Worm (Caenorhabditis elegans): ENCODE results near the gene snt-7.

The snt-7 gene

DNA sequence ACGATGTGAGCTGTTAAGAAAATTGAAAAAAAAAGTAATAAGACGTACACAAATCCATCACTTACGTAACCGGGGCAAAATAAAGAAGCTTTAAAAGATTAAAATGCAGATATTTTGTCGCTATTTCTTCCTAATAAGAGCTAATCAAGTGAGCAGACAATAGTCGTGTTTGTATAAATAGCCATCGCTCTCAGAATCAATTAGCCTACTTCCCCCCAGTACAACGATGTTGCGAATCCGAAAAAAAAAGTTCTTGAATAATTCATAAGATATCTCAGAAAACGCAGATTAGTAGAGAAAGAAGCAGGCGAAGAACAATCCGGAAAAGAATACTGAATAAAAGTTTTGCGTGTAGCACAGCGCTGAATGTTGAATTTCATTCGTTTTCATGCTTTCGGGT, 16.3 kb upstream of the snt-7 start:
- TF ChIP-seq W03F9.2 (tag; optimal IDR thresholded peaks at IDR 0.05) (no peak), him-1 (tag; optimal IDR thresholded peaks at IDR 0.05) (no peak), dao-5 (tag; optimal IDR thresholded peaks at IDR 0.05) (no peak)

ce11 chrX:15213182-15213829, 14.4 kb upstream of the snt-7 start, which contains the start of the genes H03A11.13 and famk-1:
TSS of gene H03A11.13 (minus strand) at chrX:15213232.
TSS of gene famk-1 (minus strand) at chrX:15213259.
- no peak for TF ChIP-seq him-1 (tag; optimal IDR thresholded peaks at IDR 0.05)
- TF ChIP-seq dao-5 (tag; optimal IDR thresholded peaks at IDR 0.05), result no peak
- TF ChIP-seq W03F9.2 (tag; optimal IDR thresholded peaks at IDR 0.05), result no peak

DNA sequence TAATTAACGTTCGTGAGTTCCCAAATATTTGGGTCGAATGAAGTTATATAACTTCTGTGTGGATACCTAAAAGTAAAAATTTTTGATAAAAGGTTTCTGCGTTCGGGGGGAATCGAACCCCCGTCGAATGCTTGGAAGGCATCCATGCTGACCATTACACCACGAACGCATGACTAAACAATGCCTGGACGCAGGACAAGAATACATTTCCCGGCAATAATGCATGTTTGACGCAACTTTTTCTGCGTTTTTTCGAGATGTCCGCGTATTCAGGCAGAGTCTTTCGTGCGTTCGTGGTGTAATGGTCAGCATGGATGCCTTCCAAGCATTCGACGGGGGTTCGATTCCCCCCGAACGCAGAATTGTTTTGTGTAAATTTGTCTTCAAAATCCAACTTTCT, 1.8 kb upstream of the snt-7 start:
- TF ChIP-seq W03F9.2 (tag; optimal IDR thresholded peaks at IDR 0.05) (peak; percentile 53), him-1 (tag; optimal IDR thresholded peaks at IDR 0.05) (peak; percentile 45), dao-5 (tag; optimal IDR thresholded peaks at IDR 0.05) (peak; percentile 86)

DNA sequence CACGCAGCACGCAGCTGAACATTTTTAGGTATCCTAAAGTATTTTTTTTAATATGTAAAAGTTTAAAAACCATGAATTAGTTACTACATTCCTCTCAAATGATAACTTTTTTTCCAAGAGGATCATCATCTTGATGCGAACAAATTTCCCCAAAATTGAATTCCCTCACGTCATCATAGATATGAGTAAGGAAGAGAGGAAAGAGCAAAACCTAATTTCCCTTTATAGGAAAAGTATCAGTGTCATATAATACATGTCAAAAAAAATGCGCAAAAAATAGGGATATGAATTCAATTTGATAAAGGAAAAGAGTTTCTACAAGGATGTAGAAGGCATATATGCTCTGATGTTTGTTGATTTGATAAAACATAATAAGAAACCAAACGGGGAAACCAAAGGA, 1.2 kb upstream of the snt-7 start:
- TF ChIP-seq him-1 (tag; optimal IDR thresholded peaks at IDR 0.05), result no peak

DNA sequence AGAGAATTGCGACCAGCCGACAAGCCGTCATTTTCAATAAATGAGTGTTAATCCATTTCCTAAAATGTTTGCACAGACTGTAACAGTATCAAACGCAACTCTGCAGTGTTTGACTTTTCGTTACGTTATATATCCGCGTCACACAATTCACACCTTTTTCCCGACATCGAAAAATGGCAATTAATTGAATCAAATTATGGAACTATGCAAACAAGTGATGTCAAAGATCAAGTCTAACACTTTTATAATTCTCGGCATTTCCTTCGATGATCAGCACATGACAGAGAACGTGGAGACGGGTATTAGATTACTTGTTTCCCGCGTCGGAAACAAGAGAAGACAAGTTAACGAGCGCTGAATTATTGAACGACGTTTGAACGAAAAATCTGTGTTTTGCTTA, 4.7 kb downstream of the snt-7 start, which contains the start of gene phat-6:
TSS of gene phat-6 (minus strand) at position 101 of the 400 bp plus-strand sequence.
- TF ChIP-seq him-1 (tag; optimal IDR thresholded peaks at IDR 0.05) (no peak), dao-5 (tag; optimal IDR thresholded peaks at IDR 0.05) (no peak), W03F9.2 (tag; optimal IDR thresholded peaks at IDR 0.05) (no peak)

ce11 chrX:15191370-15191769, 7.6 kb downstream of the snt-7 start:
- TF ChIP-seq dao-5 (tag; optimal IDR thresholded peaks at IDR 0.05), result no peak
- no peak for TF ChIP-seq him-1 (tag; optimal IDR thresholded peaks at IDR 0.05)
- TF ChIP-seq W03F9.2 (tag; optimal IDR thresholded peaks at IDR 0.05), result no peak

- TF ChIP-seq W03F9.2 (tag; optimal IDR thresholded peaks at IDR 0.05) (no peak), him-1 (tag; optimal IDR thresholded peaks at IDR 0.05) (no peak), dao-5 (tag; optimal IDR thresholded peaks at IDR 0.05) (no peak)
Observed at ce11 chrX:15189823-15190222, 9.1 kb downstream of the snt-7 start, which contains the start of gene T10B10.4. TSS of gene T10B10.4 (plus strand) at chrX:15190123.

- TF ChIP-seq W03F9.2 (tag; optimal IDR thresholded peaks at IDR 0.05) (no peak), him-1 (tag; optimal IDR thresholded peaks at IDR 0.05) (peak; percentile 61)
Observed at ce11 chrX:15188986-15189675, 9.8 kb downstream of the snt-7 start.

DNA sequence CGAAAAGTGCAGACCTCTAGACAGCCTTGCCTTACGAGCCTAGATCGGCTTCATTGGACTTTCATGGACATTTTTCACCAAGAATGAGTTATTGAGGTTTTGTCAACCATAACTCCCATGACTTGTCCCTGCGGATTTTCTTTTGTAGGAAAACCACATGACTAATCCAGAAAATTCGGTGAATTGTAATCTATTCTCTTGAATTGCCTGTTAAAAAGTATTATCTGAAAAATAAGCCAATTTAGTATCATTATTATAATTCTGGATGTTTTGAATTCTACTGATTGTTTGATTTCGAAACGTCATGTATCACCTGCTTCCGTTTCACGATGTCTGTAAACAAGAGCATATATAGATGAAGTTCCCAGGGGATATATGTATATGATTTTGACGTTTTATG, 10.4 kb downstream of the snt-7 start:
- TF ChIP-seq him-1 (tag; optimal IDR thresholded peaks at IDR 0.05) (no peak), W03F9.2 (tag; optimal IDR thresholded peaks at IDR 0.05) (no peak), dao-5 (tag; optimal IDR thresholded peaks at IDR 0.05) (no peak)

ce11 chrX:15181454-15181853, 17.5 kb downstream of the snt-7 start, which contains the start of gene pkhm-2:
TSS of gene pkhm-2 (minus strand) at chrX:15181465.
- TF ChIP-seq dao-5 (tag; optimal IDR thresholded peaks at IDR 0.05) (no peak), W03F9.2 (tag; optimal IDR thresholded peaks at IDR 0.05) (peak; percentile 83), him-1 (tag; optimal IDR thresholded peaks at IDR 0.05) (peak; percentile 84)

DNA sequence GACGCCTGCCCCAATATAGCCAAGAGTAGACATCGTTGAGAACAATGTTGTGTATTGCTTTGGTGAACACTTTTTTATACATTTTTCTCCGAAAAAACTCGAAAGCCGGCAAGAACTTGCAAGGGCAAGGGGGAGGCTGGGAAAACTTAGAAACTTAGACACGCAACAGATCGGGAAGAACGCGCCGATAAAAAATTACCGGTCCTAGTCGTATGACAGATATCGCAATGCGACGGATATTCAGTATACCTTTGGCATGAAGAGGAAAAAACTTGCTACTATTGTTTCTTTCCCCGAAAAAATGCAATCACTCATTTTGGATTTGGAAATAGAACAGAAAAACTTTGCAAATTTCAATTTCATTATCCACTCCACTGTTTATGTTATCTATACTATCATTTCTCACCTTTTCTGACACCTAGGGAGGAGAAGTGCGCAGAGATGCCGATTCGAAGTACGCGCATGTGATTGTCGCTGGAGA, 22.5 kb downstream of the snt-7 start, which contains the start of gene col-41:
TSS of gene col-41 (minus strand) at position 51 of the 481 bp plus-strand sequence.
- no peak for TF ChIP-seq dao-5 (tag; optimal IDR thresholded peaks at IDR 0.05)
- TF ChIP-seq him-1 (tag; optimal IDR thresholded peaks at IDR 0.05), result no peak
- TF ChIP-seq W03F9.2 (tag; optimal IDR thresholded peaks at IDR 0.05), result no peak

DNA sequence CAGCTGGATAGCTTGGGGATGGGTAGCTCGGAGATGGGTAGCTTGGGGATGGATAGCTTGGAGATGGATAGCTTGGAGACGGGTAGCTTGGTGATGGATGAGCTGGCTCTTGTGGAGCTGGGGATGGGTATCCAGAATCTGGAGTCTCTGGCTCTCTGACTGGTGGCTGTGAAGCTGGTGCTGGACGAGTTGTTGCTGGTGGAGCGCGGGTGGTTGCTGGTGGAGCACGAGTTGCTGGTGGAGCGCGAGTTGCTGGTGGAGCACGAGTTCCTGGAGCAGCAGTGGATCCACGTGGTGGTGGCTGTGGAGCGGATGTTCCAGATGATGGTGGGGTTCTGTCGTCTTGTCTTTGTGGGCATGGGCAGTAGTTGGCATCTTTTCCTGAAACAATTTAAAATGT, 23.7 kb downstream of the snt-7 start:
- TF ChIP-seq W03F9.2 (tag; optimal IDR thresholded peaks at IDR 0.05) (no peak), dao-5 (tag; optimal IDR thresholded peaks at IDR 0.05) (no peak), him-1 (tag; optimal IDR thresholded peaks at IDR 0.05) (no peak)

DNA sequence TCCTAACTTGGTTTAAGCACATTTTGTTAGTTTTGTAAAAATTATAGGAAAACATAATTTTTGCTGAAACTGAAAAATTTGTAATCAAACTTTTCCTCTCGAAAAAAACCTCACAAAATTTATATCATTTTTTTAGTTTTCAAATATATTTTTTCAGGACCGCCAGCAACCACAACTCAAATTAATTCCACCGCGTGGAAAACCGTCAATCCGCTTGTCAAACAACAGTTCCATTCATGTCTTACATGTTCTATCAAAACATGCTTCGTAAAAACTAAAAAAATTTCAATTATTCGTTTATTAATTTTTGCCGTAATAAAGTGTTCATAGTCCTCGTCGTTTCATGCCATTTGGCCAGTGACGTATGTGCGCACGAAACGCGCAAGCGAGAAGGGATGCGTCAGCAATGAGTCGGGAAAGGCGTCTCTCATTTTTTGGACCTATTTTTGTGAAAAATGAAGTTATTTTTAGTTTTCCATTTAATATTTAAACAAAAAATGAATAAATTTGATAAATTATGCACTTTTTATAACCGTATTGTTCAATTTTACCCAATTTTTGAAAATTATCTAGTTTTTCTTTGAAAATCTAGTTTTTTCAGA, 25.5 kb downstream of the snt-7 start, which contains the start of gene ucr-2.2:
TSS of gene ucr-2.2 (plus strand) at position 602 of the 602 bp plus-strand sequence.
- no peak for TF ChIP-seq dao-5 (tag; optimal IDR thresholded peaks at IDR 0.05)
- peak; percentile 90 for TF ChIP-seq W03F9.2 (tag; optimal IDR thresholded peaks at IDR 0.05)
- peak; percentile 76 for TF ChIP-seq him-1 (tag; optimal IDR thresholded peaks at IDR 0.05)

ce11 chrX:15170958-15171357, 28.0 kb downstream of the snt-7 start:
- no peak for TF ChIP-seq dao-5 (tag; optimal IDR thresholded peaks at IDR 0.05)
- TF ChIP-seq W03F9.2 (tag; optimal IDR thresholded peaks at IDR 0.05), result no peak
- no peak for TF ChIP-seq him-1 (tag; optimal IDR thresholded peaks at IDR 0.05)
